Worm (Caenorhabditis elegans) whole organism, L4 larva: ENCODE results near the gene dsl-5.

Experiments used
- F10B5.3 ChIP-seq: sonication (generic microtip); optimal IDR thresholded peaks from 2 replicates; lab custom pipeline; 2016; ENCODE audit warnings: mild to moderate bottlenecking, missing genetic modification characterization, missing compliant biosample characterization
- F26F4.8 ChIP-seq: fragments of 200-800 bp; sonication (Bioruptor generic); conservative IDR thresholded peaks from 2 replicates; pipeline ENCODE4 v1.3.6; 2022; ENCODE audit warnings: missing genetic modification characterization, missing compliant biosample characterization
- F37D6.2 ChIP-seq: sonication (generic microtip); optimal IDR thresholded peaks from 2 replicates; lab custom pipeline; 2016; ENCODE audit warnings: mild to moderate bottlenecking, missing genetic modification characterization, missing compliant biosample characterization
- F49E8.2 ChIP-seq: sonication (generic microtip); optimal IDR thresholded peaks from 2 replicates; lab custom pipeline; 2016; ENCODE audit warnings: missing compliant biosample characterization, mild to moderate bottlenecking, missing genetic modification characterization, borderline replicate concordance
- T20F7.1 ChIP-seq: fragments of 200-800 bp; sonication (Bioruptor generic); optimal IDR thresholded peaks from 2 replicates; lab custom pipeline; 2018; ENCODE audit warnings: mild to moderate bottlenecking, missing genetic modification characterization, missing compliant biosample characterization
- ZK337.2 ChIP-seq: fragments of 200-800 bp; sonication (Bioruptor generic); IDR thresholded peaks from 2 replicates; pipeline ENCODE4 v1.3.6; 2022; ENCODE audit warnings: missing genetic modification reagents, missing genetic modification characterization, missing compliant biosample characterization
- ZK546.5 ChIP-seq, 2 experiments: sonication (generic microtip); optimal IDR thresholded peaks; 2 replicates each; lab custom pipeline; 2017; ENCODE audit warnings: missing biosample characterization in 2 of 2, missing genetic modification characterization in 2 of 2
- aha-1 ChIP-seq: fragments of 150-350 bp; peaks from one replicate; lab custom pipeline; 2014; ENCODE audit warnings: missing biosample characterization, missing genetic modification characterization
- ceh-44 ChIP-seq: fragments of 200-800 bp; sonication (Bioruptor generic); IDR thresholded peaks from 2 replicates; pipeline ENCODE4 v1.3.6; 2022; ENCODE audit warnings: missing genetic modification reagents, missing genetic modification characterization, missing compliant biosample characterization
- ctbp-1 ChIP-seq: fragments of 200-800 bp; sonication (Bioruptor generic); IDR thresholded peaks from 2 replicates; pipeline ENCODE4 v1.3.6; 2022; ENCODE audit warnings: missing genetic modification reagents, missing genetic modification characterization, missing compliant biosample characterization
- daf-12 ChIP-seq: fragments of 150-350 bp; optimal IDR thresholded peaks from 2 replicates; lab custom pipeline; 2014; ENCODE audit warnings: missing biosample characterization, missing genetic modification reagents, missing genetic modification characterization
- daf-19 ChIP-seq: fragments of 200-800 bp; sonication (Bioruptor generic); conservative IDR thresholded peaks from 2 replicates; pipeline ENCODE4 v1.3.6; 2022; ENCODE audit warnings: missing genetic modification characterization, missing compliant biosample characterization
- dmd-9 ChIP-seq: fragments of 200-800 bp; sonication (Bioruptor generic); IDR thresholded peaks from 2 replicates; pipeline ENCODE4 v1.3.6; 2022; ENCODE audit warnings: missing genetic modification reagents, missing genetic modification characterization, missing compliant biosample characterization
- egl-27 ChIP-seq: sonication (generic microtip); optimal IDR thresholded peaks from 3 replicates; lab custom pipeline; 2017; ENCODE audit warnings: missing biosample characterization, missing genetic modification reagents, missing genetic modification characterization
- hif-1 ChIP-seq, 2 experiments: sonication (generic microtip); optimal IDR thresholded peaks; 2 replicates each; lab custom pipeline; 2016 to 2017; ENCODE audit warnings: missing compliant biosample characterization in 2 of 2, missing genetic modification characterization in 2 of 2, missing genetic modification reagents in 2 of 2, missing genotype in 2 of 2, mild to moderate bottlenecking in 1 of 2
- hlh-11 ChIP-seq: fragments of 200-800 bp; sonication (Bioruptor generic); optimal IDR thresholded peaks from 2 replicates; lab custom pipeline; 2018; ENCODE audit warnings: mild to moderate bottlenecking, missing genetic modification characterization, missing compliant biosample characterization
- hmg-1.1 ChIP-seq: fragments of 200-800 bp; sonication (Bioruptor generic); IDR thresholded peaks from 2 replicates; pipeline ENCODE4 v1.3.6; 2022; ENCODE audit warnings: missing genetic modification reagents, missing genetic modification characterization, missing compliant biosample characterization
- jun-1 ChIP-seq: fragments of 150-350 bp; optimal IDR thresholded peaks from 2 replicates; lab custom pipeline; 2014; ENCODE audit warnings: missing biosample characterization, missing genetic modification reagents, missing genetic modification characterization
- lin-1 ChIP-seq: fragments of 200-800 bp; sonication (Bioruptor generic); IDR thresholded peaks from 2 replicates; pipeline ENCODE4 v1.3.6; 2022; ENCODE audit warnings: missing genetic modification reagents, missing genetic modification characterization, missing compliant biosample characterization
- lin-15B ChIP-seq: fragments of 150-350 bp; sonication (generic microtip); optimal IDR thresholded peaks from 3 replicates; lab custom pipeline; 2014; ENCODE audit warnings: missing biosample characterization, missing genetic modification characterization
- lin-29 ChIP-seq: fragments of 200-800 bp; sonication (Bioruptor generic); IDR thresholded peaks from 2 replicates; pipeline ENCODE4 v1.3.6; 2022; ENCODE audit warnings: missing genetic modification reagents, missing genetic modification characterization, missing compliant biosample characterization
- lsy-2 ChIP-seq, 2 experiments: fragments of 150-350 bp in 1 of 2; sonication (generic microtip) in 1 of 2; optimal IDR thresholded peaks; 2 replicates each; lab custom pipeline; 2014 to 2017; ENCODE audit warnings: missing biosample characterization in 2 of 2, missing genetic modification characterization in 2 of 2
- madf-5 ChIP-seq, 2 experiments: fragments of 200-800 bp; sonication (Bioruptor generic); IDR thresholded peaks; 2 replicates each; pipeline ENCODE4 v1.3.6; 2022; ENCODE audit warnings: missing compliant biosample characterization in 2 of 2, missing genetic modification characterization in 2 of 2
- madf-9 ChIP-seq: fragments of 200-800 bp; sonication (Bioruptor generic); conservative IDR thresholded peaks from 2 replicates; pipeline ENCODE4 v1.3.6; 2022; ENCODE audit warnings: missing genetic modification reagents, missing genetic modification characterization, missing compliant biosample characterization
- mdt-29 ChIP-seq: fragments of 200-800 bp; sonication (Bioruptor generic); IDR thresholded peaks from 2 replicates; pipeline ENCODE4 v1.3.6; 2022; ENCODE audit warnings: missing genetic modification reagents, missing genetic modification characterization, missing compliant biosample characterization
- mxl-3 ChIP-seq: fragments of 200-800 bp; sonication (Bioruptor generic); optimal IDR thresholded peaks from 2 replicates; lab custom pipeline; 2018; ENCODE audit warnings: mild to moderate bottlenecking, missing genetic modification characterization, missing compliant biosample characterization
- nhr-10 ChIP-seq: fragments of 150-350 bp; optimal IDR thresholded peaks from 2 replicates; lab custom pipeline; 2014; ENCODE audit warnings: missing biosample characterization, missing genetic modification characterization
- nhr-102 ChIP-seq: sonication (generic microtip); optimal IDR thresholded peaks from 2 replicates; lab custom pipeline; 2016; ENCODE audit warnings: mild to moderate bottlenecking, missing genetic modification characterization, moderate library complexity, missing compliant biosample characterization
- nhr-11 ChIP-seq: fragments of 150-350 bp; optimal IDR thresholded peaks from 2 replicates; lab custom pipeline; 2014; ENCODE audit warnings: missing biosample characterization, missing genetic modification characterization
- nhr-111 ChIP-seq: fragments of 200-800 bp; sonication (Bioruptor generic); optimal IDR thresholded peaks from 2 replicates; lab custom pipeline; 2018; ENCODE audit warnings: mild to moderate bottlenecking, missing genetic modification characterization, missing compliant biosample characterization
- nhr-237 ChIP-seq: sonication (generic microtip); optimal IDR thresholded peaks from 2 replicates; lab custom pipeline; 2017; ENCODE audit warnings: missing biosample characterization, missing genetic modification characterization
- nhr-25 ChIP-seq: sonication (generic microtip); optimal IDR thresholded peaks from 2 replicates; lab custom pipeline; 2017; ENCODE audit warnings: missing genetic modification characterization, mild to moderate bottlenecking, missing compliant biosample characterization, antibody characterized with exemption, moderate library complexity, borderline replicate concordance; ENCODE audit not compliant: insufficient read depth
- nhr-41 ChIP-seq: fragments of 200-800 bp; sonication (Bioruptor generic); IDR thresholded peaks from 2 replicates; pipeline ENCODE4 v1.3.6; 2022; ENCODE audit warnings: missing genetic modification reagents, missing genetic modification characterization, missing compliant biosample characterization
- nhr-48 ChIP-seq: sonication (generic microtip); optimal IDR thresholded peaks from 2 replicates; lab custom pipeline; 2016; ENCODE audit warnings: mild to moderate bottlenecking, missing genetic modification characterization, missing compliant biosample characterization
- pha-4 ChIP-seq, 2 experiments: fragments of 150-350 bp in 1 of 2; fragments of 200-800 bp in 1 of 2; sonication (Bioruptor generic) in 1 of 2; IDR thresholded peaks in 1 of 2; optimal IDR thresholded peaks in 1 of 2; 2 replicates each; pipeline versions ENCODE4 v1.3.6 to Lab custom; 2014 to 2022; ENCODE audit warnings: missing genetic modification characterization in 2 of 2, missing genetic modification reagents in 2 of 2, missing biosample characterization in 1 of 2, missing compliant biosample characterization in 1 of 2
- saeg-2 ChIP-seq: fragments of 200-800 bp; sonication (Bioruptor generic); IDR thresholded peaks from 2 replicates; pipeline ENCODE4 v1.3.6; 2022; ENCODE audit warnings: missing genetic modification reagents, missing genetic modification characterization, missing compliant biosample characterization
- set-16 ChIP-seq: fragments of 200-800 bp; sonication (Bioruptor generic); IDR thresholded peaks from 2 replicates; pipeline ENCODE4 v1.3.6; 2022; ENCODE audit warnings: missing genetic modification reagents, missing genetic modification characterization, missing compliant biosample characterization
- spr-1 ChIP-seq: sonication (generic microtip); optimal IDR thresholded peaks from 2 replicates; lab custom pipeline; 2016; ENCODE audit warnings: mild to moderate bottlenecking, missing genetic modification characterization, missing compliant biosample characterization
- tag-97 ChIP-seq: fragments of 200-800 bp; sonication (Bioruptor generic); IDR thresholded peaks from 2 replicates; pipeline ENCODE4 v1.3.6; 2022; ENCODE audit warnings: missing genetic modification characterization, missing compliant biosample characterization
- tra-1 ChIP-seq: fragments of 200-800 bp; sonication (Bioruptor generic); IDR thresholded peaks from 2 replicates; pipeline ENCODE4 v1.3.6; 2022; ENCODE audit warnings: missing genetic modification reagents, missing genetic modification characterization, missing compliant biosample characterization
- unc-130 ChIP-seq: sonication (generic microtip); optimal IDR thresholded peaks from 2 replicates; lab custom pipeline; 2016; ENCODE audit warnings: missing genetic modification reagents, missing genetic modification characterization, missing compliant biosample characterization
- unc-39 ChIP-seq: sonication (generic microtip); optimal IDR thresholded peaks from 2 replicates; lab custom pipeline; 2017; ENCODE audit warnings: missing biosample characterization, missing genetic modification characterization
- unc-62 ChIP-seq, 3 experiments: fragments of 150-350 bp in 1 of 3; sonication (generic microtip); optimal IDR thresholded peaks in 2 of 3; peaks in 1 of 3; 1 replicate in 1 of 3; 2 replicates in 2 of 3; lab custom pipeline; 2014 to 2017; ENCODE audit warnings: missing biosample characterization in 3 of 3, missing genetic modification characterization in 3 of 3, missing genetic modification reagents in 3 of 3, missing genotype in 1 of 3
- vab-7 ChIP-seq: fragments of 200-800 bp; sonication (Bioruptor generic); IDR thresholded peaks from 2 replicates; pipeline ENCODE4 v1.3.6; 2022; ENCODE audit warnings: missing genetic modification reagents, missing genetic modification characterization, missing compliant biosample characterization
- zfp-2 ChIP-seq: sonication (generic microtip); optimal IDR thresholded peaks from 2 replicates; lab custom pipeline; 2016; ENCODE audit warnings: mild to moderate bottlenecking, missing genetic modification characterization, missing compliant biosample characterization
- zfp-3 ChIP-seq: fragments of 200-800 bp; sonication (Bioruptor generic); conservative IDR thresholded peaks from 2 replicates; pipeline ENCODE4 v1.3.6; 2022; ENCODE audit warnings: missing genetic modification reagents, missing genetic modification characterization, missing compliant biosample characterization
- ztf-11 ChIP-seq: fragments of 150-350 bp; optimal IDR thresholded peaks from 2 replicates; lab custom pipeline; 2014; ENCODE audit warnings: missing biosample characterization, missing genetic modification characterization
- ztf-7 ChIP-seq: fragments of 150-350 bp; optimal IDR thresholded peaks from 2 replicates; lab custom pipeline; 2014; ENCODE audit warnings: missing biosample characterization, missing genetic modification characterization

Gene dsl-5

ce11 chrIV:11638016-11638415, 17.2 kb upstream of the dsl-5 start, which contains the start of gene rbm-17:
TSS of gene rbm-17 (plus strand) at chrIV:11638316.
- TF ChIP-seq tra-1 (GFP tag; lab: Robert Waterston, UW) (no peak), aha-1 (tag; lab: Kevin White, UChicago) (peak; percentile 43), nhr-25 (tag; lab: Kevin White, UChicago) (no peak), pha-4 (GFP tag; IDR thresholded peaks at IDR 0.05; lab: Robert Waterston, UW) (no peak), pha-4 (tag; optimal IDR thresholded peaks at IDR 0.05; lab: Kevin White, UChicago) (no peak), mdt-29 (GFP tag; lab: Robert Waterston, UW) (no peak), hmg-1.1 (GFP tag; lab: Robert Waterston, UW) (no peak), F26F4.8 (GFP tag; lab: Robert Waterston, UW) (no peak), jun-1 (tag; lab: Kevin White, UChicago) (no peak), lin-15B (tag; lab: Kevin White, UChicago) (no peak), unc-62 (GFP tag; optimal IDR thresholded peaks at IDR 0.05 in 1 of 2; lab: Kevin White, UChicago) (peak in 1 of 2 experiments; percentile 1), unc-62 (tag; optimal IDR thresholded peaks at IDR 0.05; lab: Kevin White, UChicago) (no peak), lsy-2 (tag; optimal IDR thresholded peaks at IDR 0.05; lab: Kevin White, UChicago) (peak in 1 of 2 experiments; percentile 9), spr-1 (tag; lab: Kevin White, UChicago) (no peak), nhr-11 (tag; lab: Kevin White, UChicago) (no peak), nhr-10 (tag; lab: Kevin White, UChicago) (no peak), nhr-237 (no peak), hif-1 (tag; optimal IDR thresholded peaks at IDR 0.05; lab: Kevin White, UChicago) (no peak), nhr-48 (tag; lab: Kevin White, UChicago) (no peak), nhr-111 (GFP tag; lab: Kevin White, UChicago) (no peak), hlh-11 (tag; lab: Kevin White, UChicago) (no peak), dmd-9 (GFP tag; lab: Robert Waterston, UW) (no peak), lin-1 (no peak), F49E8.2 (tag; lab: Kevin White, UChicago) (no peak), F10B5.3 (no peak), F37D6.2 (no peak), vab-7 (no peak), ztf-7 (tag; lab: Kevin White, UChicago) (no peak)

- TF ChIP-seq saeg-2 (GFP tag; lab: Robert Waterston, UW): no peak
- no peak for TF ChIP-seq tag-97
- TF ChIP-seq unc-130 (GFP tag; lab: Kevin White, UChicago): no peak
- TF ChIP-seq madf-5 (GFP tag; IDR thresholded peaks at IDR 0.05; lab: Robert Waterston, UW): no peak
- no peak for TF ChIP-seq madf-9
- no peak for TF ChIP-seq nhr-41
- TF ChIP-seq mdt-29 (GFP tag; lab: Robert Waterston, UW): no peak
- TF ChIP-seq mxl-3 (GFP tag; lab: Kevin White, UChicago): no peak
- TF ChIP-seq nhr-48 (tag; lab: Kevin White, UChicago): no peak
- TF ChIP-seq lin-29 (GFP tag; lab: Robert Waterston, UW): no peak
- TF ChIP-seq nhr-25 (tag; lab: Kevin White, UChicago): no peak
- no peak for TF ChIP-seq unc-39 (tag; lab: Kevin White, UChicago)
- TF ChIP-seq egl-27: no peak
- no peak for TF ChIP-seq zfp-2 (tag; lab: Kevin White, UChicago)
- no peak for TF ChIP-seq zfp-3
- TF ChIP-seq aha-1 (tag; lab: Kevin White, UChicago): peak; percentile 62
- no peak for TF ChIP-seq ztf-11 (tag; lab: Kevin White, UChicago)
- TF ChIP-seq daf-19 (GFP tag; lab: Robert Waterston, UW): no peak
- peak; percentile 37 for TF ChIP-seq nhr-11 (tag; lab: Kevin White, UChicago)
- no peak for TF ChIP-seq daf-12
- no peak for TF ChIP-seq hif-1 (tag; optimal IDR thresholded peaks at IDR 0.05; lab: Kevin White, UChicago)
- no peak for TF ChIP-seq nhr-10 (tag; lab: Kevin White, UChicago)
- TF ChIP-seq T20F7.1 (GFP tag; lab: Kevin White, UChicago): no peak
- no peak for TF ChIP-seq ZK337.2
- TF ChIP-seq set-16 (GFP tag; lab: Robert Waterston, UW): no peak
- no peak for TF ChIP-seq nhr-102 (tag; lab: Kevin White, UChicago)
- no peak for TF ChIP-seq lin-1
- TF ChIP-seq vab-7: no peak
- no peak for TF ChIP-seq ZK546.5 (tag; optimal IDR thresholded peaks at IDR 0.05; lab: Kevin White, UChicago)
- TF ChIP-seq ceh-44 (GFP tag; lab: Robert Waterston, UW): no peak
- no peak for TF ChIP-seq ctbp-1
Measured at ce11 chrIV:11636409-11636723, 15.6 kb upstream of the dsl-5 start, which contains the start of gene F58B3.6. TSS of gene F58B3.6 (plus strand) at chrIV:11636648.
